Worm (Caenorhabditis elegans) whole organism, midembryonic: ENCODE measurements around the gene F28F9.3.

Experiments
- T22C8.4 ChIP-seq: fragments of 200-800 bp; sonication (Bioruptor generic); IDR thresholded peaks from 2 replicates; pipeline ENCODE4 v1.3.6; 2022; ENCODE audit warnings: missing genetic modification characterization, missing compliant biosample characterization
- cog-1 ChIP-seq: sonication (generic microtip); optimal IDR thresholded peaks from 2 replicates; lab custom pipeline; 2016; ENCODE audit warnings: missing genetic modification characterization, missing compliant biosample characterization
- flt-1 ChIP-seq: fragments of 200-800 bp; sonication (Bioruptor generic); IDR thresholded peaks from 2 replicates; pipeline ENCODE4 v1.3.6; 2022; ENCODE audit warnings: missing genetic modification characterization, missing compliant biosample characterization
- klf-2 ChIP-seq: fragments of 200-800 bp; sonication (Bioruptor generic); conservative IDR thresholded peaks from 2 replicates; pipeline ENCODE4 v1.3.6; 2022; ENCODE audit warnings: missing genetic modification reagents, missing genetic modification characterization, missing compliant biosample characterization
- med-1 ChIP-seq: sonication (generic microtip); optimal IDR thresholded peaks from 2 replicates; lab custom pipeline; 2017; ENCODE audit warnings: missing genetic modification characterization, mild to moderate bottlenecking, missing compliant biosample characterization, antibody characterized with exemption, missing genetic modification reagents; ENCODE audit not compliant: insufficient read depth
- ref-1 ChIP-seq: fragments of 200-800 bp; sonication (Bioruptor generic); conservative IDR thresholded peaks from 2 replicates; pipeline ENCODE4 v1.3.6; 2022; ENCODE audit warnings: missing genetic modification reagents, missing genetic modification characterization, missing compliant biosample characterization
- tab-1 ChIP-seq: fragments of 200-800 bp; sonication (Bioruptor generic); IDR thresholded peaks from 2 replicates; pipeline ENCODE4 v1.3.6; 2022; ENCODE audit warnings: missing genetic modification characterization, missing compliant biosample characterization
- ztf-23 ChIP-seq: fragments of 200-800 bp; sonication (Bioruptor generic); IDR thresholded peaks from 2 replicates; pipeline ENCODE4 v1.3.6; 2022; ENCODE audit warnings: missing genetic modification reagents, missing genetic modification characterization, missing compliant biosample characterization
- ztf-29 ChIP-seq: fragments of 200-800 bp; sonication (Bioruptor generic); IDR thresholded peaks from 2 replicates; pipeline ENCODE4 v1.3.6; 2022; ENCODE audit warnings: missing genetic modification reagents, missing genetic modification characterization, missing compliant biosample characterization

DNA sequence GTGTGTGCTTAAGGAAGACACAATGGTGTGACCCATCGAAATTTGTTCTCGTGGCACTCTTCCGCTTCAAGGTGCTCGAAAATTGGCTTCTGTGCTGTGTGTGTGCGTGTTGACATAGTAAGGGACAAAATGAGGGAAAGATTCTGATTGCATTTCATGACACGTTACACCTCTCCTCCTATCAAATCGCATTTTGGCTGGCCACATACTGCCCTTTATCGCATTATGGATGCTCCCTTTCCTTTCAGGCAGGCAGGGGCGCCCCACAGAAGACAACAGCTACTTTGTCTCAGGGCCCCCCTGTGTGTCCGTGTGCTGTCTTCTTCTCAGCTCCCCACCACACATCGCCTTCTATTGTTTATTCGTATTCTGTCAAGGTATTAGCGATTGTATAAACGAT is 20.8 kb downstream of the F28F9.3 start:
- TF ChIP-seq T22C8.4 (GFP tag; lab: Robert Waterston, UW) (no peak), med-1 (GFP tag; lab: Kevin White, UChicago) (no peak), cog-1 (tag; lab: Kevin White, UChicago) (no peak), ztf-23 (GFP tag; lab: Robert Waterston, UW) (no peak), ref-1 (GFP tag; lab: Robert Waterston, UW) (no peak), flt-1 (GFP tag; lab: Robert Waterston, UW) (no peak), tab-1 (GFP tag; lab: Robert Waterston, UW) (no peak), klf-2 (no peak), ztf-29 (GFP tag; lab: Robert Waterston, UW) (no peak)
